Worm (Caenorhabditis elegans): ENCODE data around the gene nhr-208.

ce11 chrV:12047735-12048134, 46.4 kb upstream of the nhr-208 start:
- TF ChIP-seq nhr-76 (tag; optimal IDR thresholded peaks at IDR 0.05) (no peak), ceh-43 (GFP tag; optimal IDR thresholded peaks at IDR 0.05) (no peak), hlh-1 (tag; optimal IDR thresholded peaks at IDR 0.05) (no peak)

Data from whole organism, mixed stage, embryonic.